Fruit fly (Drosophila melanogaster) whole organism, embryonic: ENCODE measurements around the gene Sas-4.

Source experiments
- Bteb2 ChIP-seq: fragments of 200-800 bp; sonication (Bioruptor generic); optimal IDR thresholded peaks from 2 replicates; lab custom pipeline; 2016; ENCODE audit warnings: missing biosample characterization, missing genetic modification characterization
- CG1024 ChIP-seq: fragments of 200-800 bp; sonication (Bioruptor generic); IDR thresholded peaks from 2 replicates; pipeline ENCODE4 v1.3.6; 2022; ENCODE audit warnings: missing biosample characterization, missing genetic modification characterization
- CG10462 ChIP-seq: fragments of 200-800 bp; sonication (Bioruptor generic); optimal IDR thresholded peaks from 2 replicates; lab custom pipeline; 2016; ENCODE audit warnings: missing biosample characterization, missing genetic modification characterization
- CG10979 ChIP-seq: fragments of 200-800 bp; sonication (Bioruptor generic); optimal IDR thresholded peaks from 2 replicates; lab custom pipeline; 2018; ENCODE audit warnings: missing biosample characterization, mild to moderate bottlenecking, missing genetic modification characterization, moderate library complexity
- CG11085 ChIP-seq: fragments of 200-800 bp; sonication (Bioruptor generic); IDR thresholded peaks from 2 replicates; pipeline ENCODE4 v1.3.6; 2022; ENCODE audit warnings: missing biosample characterization, missing genetic modification characterization
- CG11456 ChIP-seq: fragments of 200-800 bp; sonication (Bioruptor generic); IDR thresholded peaks from 3 replicates; pipeline ENCODE4 v1.3.6; 2022; ENCODE audit warnings: missing biosample characterization, missing genetic modification characterization
- CG12071 ChIP-seq: fragments of 200-800 bp; sonication (Bioruptor generic); optimal IDR thresholded peaks from 3 replicates; lab custom pipeline; 2018; ENCODE audit warnings: missing biosample characterization, mild to moderate bottlenecking, missing genetic modification characterization
- CG13894 ChIP-seq: fragments of 200-800 bp; sonication (Bioruptor generic); optimal IDR thresholded peaks from 3 replicates; lab custom pipeline; 2018; ENCODE audit warnings: missing biosample characterization, mild to moderate bottlenecking, missing genetic modification characterization, moderate library complexity
- CG2875 ChIP-seq: fragments of 200-800 bp; sonication (Bioruptor generic); optimal IDR thresholded peaks from 2 replicates; lab custom pipeline; 2017; ENCODE audit warnings: missing biosample characterization, mild to moderate bottlenecking, missing genetic modification characterization, missing genetic modification reagents
- CG32772 ChIP-seq: fragments of 200-800 bp; sonication (Bioruptor generic); IDR thresholded peaks from 2 replicates; pipeline ENCODE4 v1.3.6; 2022; ENCODE audit warnings: missing biosample characterization, missing genetic modification characterization
- CG33557 ChIP-seq: fragments of 200-800 bp; sonication (Bioruptor generic); optimal IDR thresholded peaks from 2 replicates; lab custom pipeline; 2019; ENCODE audit warnings: missing biosample characterization, mild to moderate bottlenecking, missing genetic modification characterization, moderate library complexity
- CG3838 ChIP-seq: fragments of 200-800 bp; sonication (Bioruptor generic); optimal IDR thresholded peaks from 3 replicates; lab custom pipeline; 2016; ENCODE audit warnings: missing biosample characterization, missing genetic modification characterization
- CG42726 ChIP-seq: fragments of 200-800 bp; sonication (Bioruptor generic); IDR thresholded peaks from 2 replicates; pipeline ENCODE4 v1.3.6; 2022; ENCODE audit warnings: missing biosample characterization, missing genetic modification characterization; ENCODE audit not compliant: partially characterized antibody
- CG4617 ChIP-seq: fragments of 200-800 bp; sonication (Bioruptor generic); optimal IDR thresholded peaks from 3 replicates; lab custom pipeline; 2016; ENCODE audit warnings: missing biosample characterization, missing genetic modification characterization, borderline replicate concordance
- CG6765 ChIP-seq: fragments of 200-800 bp; sonication (Bioruptor generic); optimal IDR thresholded peaks from 3 replicates; lab custom pipeline; 2017; ENCODE audit warnings: missing biosample characterization, mild to moderate bottlenecking, missing genetic modification characterization
- CG7987 ChIP-seq: fragments of 200-800 bp; sonication (Bioruptor generic); optimal IDR thresholded peaks from 2 replicates; lab custom pipeline; 2018; ENCODE audit warnings: missing biosample characterization, mild to moderate bottlenecking, missing genetic modification characterization, moderate library complexity
- CG9437 ChIP-seq: fragments of 200-800 bp; sonication (Bioruptor generic); optimal IDR thresholded peaks from 2 replicates; lab custom pipeline; 2018; ENCODE audit warnings: missing biosample characterization, mild to moderate bottlenecking, missing genetic modification characterization
- Dek ChIP-seq: fragments of 200-800 bp; sonication (Bioruptor generic); optimal IDR thresholded peaks from 3 replicates; lab custom pipeline; 2019; ENCODE audit warnings: missing biosample characterization, mild to moderate bottlenecking, missing genetic modification characterization, moderate library complexity
- Ets65A ChIP-seq: fragments of 200-800 bp; sonication (Bioruptor generic); peaks from one replicate; lab custom pipeline; 2016; ENCODE audit warnings: missing biosample characterization, missing genetic modification characterization
- H2.0 ChIP-seq: fragments of 200-800 bp; sonication (Bioruptor generic); IDR thresholded peaks from 2 replicates; pipeline ENCODE4 v1.3.6; 2022; ENCODE audit warnings: missing biosample characterization, missing genetic modification characterization
- HLH4C ChIP-seq: fragments of 200-800 bp; sonication (Bioruptor generic); IDR thresholded peaks from 3 replicates; pipeline ENCODE4 v1.3.6; 2022; ENCODE audit warnings: missing biosample characterization, missing genetic modification characterization; ENCODE audit not compliant: partially characterized antibody
- Hand ChIP-seq: fragments of 200-800 bp; sonication (Bioruptor generic); optimal IDR thresholded peaks from 2 replicates; lab custom pipeline; 2017; ENCODE audit warnings: mild to moderate bottlenecking, missing biosample characterization, missing genetic modification reagents, missing genetic modification characterization
- Hr51 ChIP-seq, 2 experiments: fragments of 200-800 bp; sonication (Bioruptor generic); optimal IDR thresholded peaks; 2 replicates in 1 of 2; 3 replicates in 1 of 2; lab custom pipeline; 2016 to 2018; ENCODE audit warnings: missing biosample characterization in 2 of 2, missing genetic modification characterization in 2 of 2, mild to moderate bottlenecking in 1 of 2, moderate library complexity in 1 of 2
- Kr ChIP-seq: fragments of 200-800 bp; sonication (Bioruptor generic); optimal IDR thresholded peaks from 2 replicates; lab custom pipeline; 2017; ENCODE audit warnings: missing biosample characterization, mild to moderate bottlenecking, missing genetic modification characterization
- MESR4 ChIP-seq: fragments of 200-800 bp; sonication (Bioruptor generic); optimal IDR thresholded peaks from 2 replicates; lab custom pipeline; 2018; ENCODE audit warnings: missing biosample characterization, mild to moderate bottlenecking, missing genetic modification characterization, moderate library complexity
- Med ChIP-seq: fragments of 200-800 bp; sonication (Bioruptor generic); peaks from one replicate; lab custom pipeline; 2016; ENCODE audit warnings: missing biosample characterization, missing genetic modification characterization, mild to moderate bottlenecking, inconsistent platforms, moderate library complexity
- Meics ChIP-seq: fragments of 200-800 bp; sonication (Bioruptor generic); optimal IDR thresholded peaks from 2 replicates; lab custom pipeline; 2017; ENCODE audit warnings: missing biosample characterization, mild to moderate bottlenecking, missing genetic modification characterization
- Pdp1 ChIP-seq, 2 experiments: fragments of 200-800 bp; sonication (Bioruptor generic); optimal IDR thresholded peaks; 3 replicates each; lab custom pipeline; 2016; ENCODE audit warnings: missing biosample characterization in 2 of 2, missing genetic modification characterization in 2 of 2, mild to moderate bottlenecking in 1 of 2, moderate library complexity in 1 of 2
- Sin3A ChIP-seq: fragments of >200 bp; optimal IDR thresholded peaks from 2 replicates; lab custom pipeline; 2018
- Sry-β ChIP-seq: fragments of 200-800 bp; sonication (Bioruptor generic); optimal IDR thresholded peaks from 2 replicates; lab custom pipeline; 2018; ENCODE audit warnings: missing biosample characterization, mild to moderate bottlenecking, missing genetic modification characterization, moderate library complexity
- Sry-δ ChIP-seq: fragments of 200-800 bp; sonication (Bioruptor generic); optimal IDR thresholded peaks from 2 replicates; lab custom pipeline; 2016; ENCODE audit warnings: missing biosample characterization, missing genetic modification characterization
- Tbp ChIP-seq: fragments of >200 bp; optimal IDR thresholded peaks from 2 replicates; lab custom pipeline; 2018; ENCODE audit warnings: missing biosample characterization, missing genetic modification characterization
- gfzf ChIP-seq: fragments of 200-800 bp; sonication (Bioruptor generic); optimal IDR thresholded peaks from 2 replicates; lab custom pipeline; 2016; ENCODE audit warnings: missing biosample characterization, mild to moderate bottlenecking, missing genetic modification characterization, moderate library complexity
- hb ChIP-seq: fragments of 200-800 bp; sonication (Bioruptor generic); IDR thresholded peaks from 3 replicates; pipeline ENCODE4 v1.3.6; 2022; ENCODE audit warnings: missing biosample characterization, missing genetic modification characterization; ENCODE audit not compliant: partially characterized antibody
- hkb ChIP-seq, 2 experiments: fragments of 200-800 bp in 1 of 2; fragments of >200 bp in 1 of 2; sonication (Bioruptor generic) in 1 of 2; IDR thresholded peaks in 1 of 2; optimal IDR thresholded peaks in 1 of 2; 2 replicates each; pipeline versions ENCODE4 v1.3.6 to Lab custom; 2017 to 2022; ENCODE audit warnings: missing biosample characterization in 1 of 2, missing genetic modification characterization in 1 of 2
- ind ChIP-seq: fragments of 200-800 bp; sonication (Bioruptor generic); optimal IDR thresholded peaks from 3 replicates; lab custom pipeline; 2016; ENCODE audit warnings: missing biosample characterization, missing genetic modification characterization
- jing ChIP-seq: fragments of 200-800 bp; sonication (Bioruptor generic); optimal IDR thresholded peaks from 2 replicates; lab custom pipeline; 2018; ENCODE audit warnings: missing biosample characterization, mild to moderate bottlenecking, missing genetic modification characterization
- lov ChIP-seq, 2 experiments: fragments of 200-800 bp in 1 of 2; fragments of >200 bp in 1 of 2; sonication (Bioruptor generic) in 1 of 2; IDR thresholded peaks in 1 of 2; optimal IDR thresholded peaks in 1 of 2; 2 replicates in 1 of 2; 3 replicates in 1 of 2; pipeline versions ENCODE4 v1.3.6 to Lab custom; 2017 to 2022; ENCODE audit warnings: missing biosample characterization in 1 of 2, missing genetic modification characterization in 1 of 2
- tin ChIP-seq: fragments of 200-800 bp; sonication (Bioruptor generic); optimal IDR thresholded peaks from 3 replicates; lab custom pipeline; 2016; ENCODE audit warnings: missing biosample characterization, missing genetic modification characterization
- z ChIP-seq: fragments of 200-800 bp; sonication (Bioruptor generic); IDR thresholded peaks from 3 replicates; pipeline ENCODE4 v1.3.6; 2022; ENCODE audit warnings: missing biosample characterization, missing genetic modification characterization

The Sas-4 gene

DNA sequence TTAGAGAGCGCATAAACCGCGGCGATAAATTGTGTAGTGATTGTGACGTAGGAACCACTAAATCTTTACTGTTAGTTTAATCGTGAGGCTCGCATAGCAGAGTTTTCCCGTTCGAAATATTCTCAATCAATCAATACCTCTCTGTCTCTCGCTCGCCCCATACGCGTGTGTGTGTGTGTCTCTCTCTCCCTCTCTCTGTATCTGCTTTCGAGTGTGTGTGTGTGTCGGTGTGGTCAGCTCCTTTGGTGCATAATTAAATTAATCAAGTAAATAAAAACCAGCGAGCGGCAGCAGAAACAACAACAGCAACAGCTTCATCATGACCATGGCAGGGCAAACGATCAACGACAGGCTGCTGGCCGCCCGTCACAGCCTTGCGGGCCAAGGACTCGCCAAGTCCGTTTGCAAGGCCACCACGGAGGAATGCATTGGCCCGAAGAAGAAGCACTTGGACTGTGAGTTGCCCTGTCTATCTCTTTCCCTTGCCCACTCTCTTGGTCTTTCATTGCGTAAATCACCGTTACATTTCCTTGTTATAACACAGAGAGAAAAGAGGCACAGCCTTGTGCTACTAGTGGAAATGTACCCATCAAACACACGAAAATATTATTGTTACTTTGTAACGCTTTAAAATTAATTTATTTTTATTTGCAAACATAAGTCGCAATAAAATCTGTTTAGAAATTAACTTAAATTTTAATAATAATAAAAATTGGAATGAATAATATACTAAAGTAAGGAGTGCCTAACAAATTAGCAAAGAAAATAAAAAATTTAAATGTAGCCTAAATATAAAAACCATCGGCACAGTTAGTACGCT, 36.1 kb downstream of the Sas-4 start (continued):
- 0 out of 2 replicates have a peak, but pooled peaks have one; percentile 15 for TF ChIP-seq H2.0 (GFP tag; lab: Robert Waterston, UW)
- TF ChIP-seq CG13894 = no peak
- no peak for TF ChIP-seq CG11085 (GFP tag; lab: Robert Waterston, UW)
- no peak for TF ChIP-seq CG12071 (GFP tag; lab: Kevin White, UChicago)
- TF ChIP-seq Tbp (GFP tag; lab: Kevin White, UChicago) = no peak
- no peak for TF ChIP-seq hkb (optimal IDR thresholded peaks at IDR 0.05; lab: Kevin White, UChicago)
- no peak for TF ChIP-seq hkb (GFP tag; IDR thresholded peaks at IDR 0.05; lab: Robert Waterston, UW)
- peak; percentile 61 for TF ChIP-seq Ets65A (GFP tag; lab: Kevin White, UChicago)
- TF ChIP-seq Pdp1 (GFP tag; optimal IDR thresholded peaks at IDR 0.05; lab: Kevin White, UChicago) = peak in 1 of 2 experiments; percentile 39
- TF ChIP-seq ind = peak; percentile 22
- no peak for TF ChIP-seq CG7987
- TF ChIP-seq z (GFP tag; lab: Robert Waterston, UW) = no peak
- no peak for TF ChIP-seq hb
- no peak for TF ChIP-seq CG1024
- no peak for TF ChIP-seq CG2875 (GFP tag; lab: Kevin White, UChicago)
- TF ChIP-seq CG11456 (GFP tag; lab: Robert Waterston, UW) = no peak
- peak; percentile 9 for TF ChIP-seq Meics (GFP tag; lab: Kevin White, UChicago)
- no peak for TF ChIP-seq Bteb2 (GFP tag; lab: Kevin White, UChicago)
- no peak for TF ChIP-seq Hand (GFP tag; lab: Kevin White, UChicago)
- TF ChIP-seq Kr (GFP tag; lab: Kevin White, UChicago) = no peak
- peak; percentile 7 for TF ChIP-seq Sry-δ
- TF ChIP-seq Sry-β (GFP tag; lab: Kevin White, UChicago) = no peak
- peak; percentile 81 for TF ChIP-seq MESR4 (GFP tag; lab: Kevin White, UChicago)
- TF ChIP-seq CG4617 = peak; percentile 78
- no peak for TF ChIP-seq CG33557 (GFP tag; lab: Kevin White, UChicago)
- TF ChIP-seq CG9437 (GFP tag; lab: Kevin White, UChicago) = no peak
- TF ChIP-seq Dek (tag; lab: Kevin White, UChicago) = no peak
- no peak for TF ChIP-seq Hr51 (GFP tag; optimal IDR thresholded peaks at IDR 0.05; lab: Kevin White, UChicago)
- no peak for TF ChIP-seq CG32772 (GFP tag; lab: Robert Waterston, UW)
- TF ChIP-seq HLH4C (GFP tag; lab: Robert Waterston, UW) = 0 out of 3 replicates have a peak, but pooled peaks have one; percentile 35
- TF ChIP-seq gfzf = peak; percentile 19
- no peak for TF ChIP-seq CG42726 (GFP tag; lab: Robert Waterston, UW)
- TF ChIP-seq CG6765 (GFP tag; lab: Kevin White, UChicago) = no peak
- no peak for TF ChIP-seq lov (optimal IDR thresholded peaks at IDR 0.05; lab: Kevin White, UChicago)
- TF ChIP-seq lov (GFP tag; IDR thresholded peaks at IDR 0.05; lab: Robert Waterston, UW) = no peak
- TF ChIP-seq CG3838 (GFP tag; lab: Kevin White, UChicago) = no peak
- TF ChIP-seq Med (GFP tag; lab: Kevin White, UChicago) = peak; percentile 19
- TF ChIP-seq CG10462 (GFP tag; lab: Kevin White, UChicago) = peak; percentile 23
- no peak for TF ChIP-seq jing (GFP tag; lab: Kevin White, UChicago)
- no peak for TF ChIP-seq tin (GFP tag; lab: Kevin White, UChicago)
- TF ChIP-seq CG10979 = peak; percentile 24
- peak; percentile 30 for TF ChIP-seq Sin3A (lab: Kevin White, UChicago)
